Fruit fly (Drosophila melanogaster): Measurements from ENCODE around the gene CG33494.

CG33494 gene

dm6 chr3R:25490778-25491664 is 3.9 kb downstream of the CG33494 start, which contains the start of the genes Gnpat and CG5112 (continued):
- TF ChIP-seq CG32767 (GFP tag; IDR thresholded peaks at IDR 0.05): peak; percentile 62; the same call in 1 of the 2 replicates
- TF ChIP-seq Asciz (GFP tag; optimal IDR thresholded peaks at IDR 0.05): no peak
- peak; percentile 63 for TF ChIP-seq zfh2 (GFP tag; optimal IDR thresholded peaks at IDR 0.05)
- no peak for TF ChIP-seq CG7745 (tag; optimal IDR thresholded peaks at IDR 0.05)
- TF ChIP-seq Eip74EF (GFP tag; optimal IDR thresholded peaks at IDR 0.05): no peak
- peak; percentile 52; the same call in 1 of the 2 replicates for TF ChIP-seq CG31224 (GFP tag; IDR thresholded peaks at IDR 0.05)
- peak; percentile 55 for TF ChIP-seq CHES-1-like (GFP tag; optimal IDR thresholded peaks at IDR 0.05)
- peak; percentile 58 for TF ChIP-seq PHDP (tag; optimal IDR thresholded peaks at IDR 0.05)
- peak; percentile 70 for TF ChIP-seq CG9609 (GFP tag; optimal IDR thresholded peaks at IDR 0.05)
- peak; percentile 36 for TF ChIP-seq HHEX (GFP tag; optimal IDR thresholded peaks at IDR 0.05)
- TF ChIP-seq CG3407 (GFP tag; optimal IDR thresholded peaks at IDR 0.05): no peak
- TF ChIP-seq hb (GFP tag; IDR thresholded peaks at IDR 0.05; ENCODE audit: partially characterized antibody): no peak
- peak; percentile 52 for TF ChIP-seq CG1602 (GFP tag; optimal IDR thresholded peaks at IDR 0.05)
- no peak for TF ChIP-seq pan (optimal IDR thresholded peaks at IDR 0.05)
- TF ChIP-seq pan (GFP tag; optimal IDR thresholded peaks at IDR 0.05 in 1 of 2, IDR thresholded peaks at IDR 0.05 in 1 of 2): peak in 1 of 2 experiments; percentile 80
- peak; percentile 28; the same call in 1 of the 2 replicates for TF ChIP-seq hbn (GFP tag; IDR thresholded peaks at IDR 0.05; ENCODE audit: partially characterized antibody)
- peak; percentile 46 for TF ChIP-seq vnd (GFP tag; IDR thresholded peaks at IDR 0.05; ENCODE audit: partially characterized antibody)
- peak; percentile 18 for TF ChIP-seq trh (GFP tag; optimal IDR thresholded peaks at IDR 0.05)
- no peak for TF ChIP-seq CG5180 (GFP tag; optimal IDR thresholded peaks at IDR 0.05)
- no peak for TF ChIP-seq CG1233 (GFP tag; optimal IDR thresholded peaks at IDR 0.05)
- TF ChIP-seq kay (GFP tag; optimal IDR thresholded peaks at IDR 0.05): no peak
- peak; percentile 82 for TF ChIP-seq CG30403 (GFP tag; optimal IDR thresholded peaks at IDR 0.05)
- TF ChIP-seq CG10274 (GFP tag; optimal IDR thresholded peaks at IDR 0.05): no peak
- TF ChIP-seq CG9817 (tag; optimal IDR thresholded peaks at IDR 0.05): peak; percentile 73
- peak; percentile 49; the same call in 2 of the 3 replicates for TF ChIP-seq CG14860 (GFP tag; IDR thresholded peaks at IDR 0.05; ENCODE audit: partially characterized antibody)
- no peak for TF ChIP-seq CG8478 (optimal IDR thresholded peaks at IDR 0.05)
- peak; percentile 93 for TF ChIP-seq CG18764 (GFP tag; optimal IDR thresholded peaks at IDR 0.05)
- peak; percentile 60 for TF ChIP-seq shn (GFP tag; optimal IDR thresholded peaks at IDR 0.05)
- no peak; the same call in 1 of the 2 replicates for TF ChIP-seq seq (GFP tag; IDR thresholded peaks at IDR 0.05)
- TF ChIP-seq Fer3 (tag; optimal IDR thresholded peaks at IDR 0.05): peak; percentile 46
- TF ChIP-seq CG2712 (tag; optimal IDR thresholded peaks at IDR 0.05): peak; percentile 67
- peak; percentile 38; the same call in 1 of the 2 replicates for TF ChIP-seq CG4730 (GFP tag; IDR thresholded peaks at IDR 0.05)
- TF ChIP-seq pb (GFP tag; optimal IDR thresholded peaks at IDR 0.05): peak; percentile 58
- TF ChIP-seq lbe (GFP tag; optimal IDR thresholded peaks at IDR 0.05): no peak
- peak; percentile 64 for TF ChIP-seq CG2678 (tag; optimal IDR thresholded peaks at IDR 0.05)
- peak; percentile 92 for TF ChIP-seq ci (GFP tag; IDR thresholded peaks at IDR 0.05)
- peak; percentile 55; the same call in 1 of the 2 replicates for TF ChIP-seq CG8765 (GFP tag; IDR thresholded peaks at IDR 0.05)
- TF ChIP-seq z (GFP tag; IDR thresholded peaks at IDR 0.05): no peak
- TF ChIP-seq CG14014 (GFP tag; IDR thresholded peaks at IDR 0.05): peak; percentile 74
- TF ChIP-seq CG11247 (GFP tag; IDR thresholded peaks at IDR 0.05): peak; percentile 82
- TF ChIP-seq yki (optimal IDR thresholded peaks at IDR 0.05): no peak
- peak; percentile 52 for TF ChIP-seq CG11085 (GFP tag; IDR thresholded peaks at IDR 0.05)
- no peak for TF ChIP-seq jing (GFP tag; optimal IDR thresholded peaks at IDR 0.05)
- peak; percentile 35 for TF ChIP-seq CG13624 (GFP tag; optimal IDR thresholded peaks at IDR 0.05)
- TF ChIP-seq CG3281 (GFP tag; optimal IDR thresholded peaks at IDR 0.05): peak; percentile 23
- TF ChIP-seq CG13894 (tag; optimal IDR thresholded peaks at IDR 0.05): peak; percentile 58
- TF ChIP-seq CG18011 (GFP tag; optimal IDR thresholded peaks at IDR 0.05): peak; percentile 42
- peak; percentile 6 for TF ChIP-seq abd-A (tag; optimal IDR thresholded peaks at IDR 0.05)
